Fruit fly (Drosophila melanogaster): Measurements from ENCODE around the gene CG42571.

- TF ChIP-seq EcR (GFP tag; optimal IDR thresholded peaks at IDR 0.05) (no peak), CG9948 (tag; optimal IDR thresholded peaks at IDR 0.05) (no peak), CG14655 (GFP tag; optimal IDR thresholded peaks at IDR 0.05) (peak; percentile 67), CG13204 (GFP tag; optimal IDR thresholded peaks at IDR 0.05) (no peak), Snoo (tag; optimal IDR thresholded peaks at IDR 0.05) (no peak), gl (tag; optimal IDR thresholded peaks at IDR 0.05) (no peak), CG10348 (GFP tag; IDR thresholded peaks at IDR 0.05) (no peak), rn (GFP tag; IDR thresholded peaks at IDR 0.05) (no peak), CG15710 (tag; optimal IDR thresholded peaks at IDR 0.05) (no peak), CG12605 (GFP tag; IDR thresholded peaks at IDR 0.05) (0 out of 2 replicates have a peak, but pooled peaks have one; percentile 30)
Observed at dm6 chr3L:15708579-15708978, 7.7 kb upstream of the CG42571 start.

Measured in whole organism, pupa.